Worm (Caenorhabditis elegans): Measurements from ENCODE around the gene nhr-255.

The nhr-255 gene

DNA sequence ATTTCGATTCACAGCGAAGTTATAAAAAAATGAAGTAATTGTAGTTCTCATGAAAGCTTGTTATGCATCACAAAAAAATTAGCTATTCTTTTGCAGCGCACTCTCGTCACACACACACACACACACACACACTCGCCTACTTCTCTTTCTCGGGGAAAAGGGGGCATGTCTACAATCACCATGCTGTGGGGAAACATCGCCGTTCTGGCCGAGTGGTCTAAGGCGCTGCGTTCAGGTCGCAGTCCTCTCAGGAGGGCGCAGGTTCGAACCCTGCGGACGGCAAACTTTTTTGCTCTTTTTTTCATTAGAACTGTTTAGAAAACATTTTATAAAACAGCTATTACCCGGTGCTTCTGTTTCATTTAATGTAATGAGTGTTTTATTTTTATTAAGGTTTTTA is 558 bp upstream of the nhr-255 start (continued):
- peak; percentile 95 for TF ChIP-seq sdc-2 (tag; optimal IDR thresholded peaks at IDR 0.05)
- TF ChIP-seq ceh-24 (tag; optimal IDR thresholded peaks at IDR 0.05) = peak; percentile 71
- TF ChIP-seq K02D7.2 (tag; optimal IDR thresholded peaks at IDR 0.05) = peak; percentile 86
- peak; percentile 80 for TF ChIP-seq fax-1 (tag; optimal IDR thresholded peaks at IDR 0.05)
- TF ChIP-seq T23F11.4 (GFP tag; optimal IDR thresholded peaks at IDR 0.05) = peak; percentile 90
- TF ChIP-seq zip-5 (tag; optimal IDR thresholded peaks at IDR 0.05) = peak; percentile 69
- TF ChIP-seq ceh-22 (tag; optimal IDR thresholded peaks at IDR 0.05) = no peak
- peak; percentile 74 for TF ChIP-seq nfya-1 (tag; optimal IDR thresholded peaks at IDR 0.05)
- no peak for TF ChIP-seq elt-4 (tag; optimal IDR thresholded peaks at IDR 0.05)
- peak; percentile 55 for TF ChIP-seq hlh-30 (tag; optimal IDR thresholded peaks at IDR 0.05; ENCODE audit: insufficient read depth)
- TF ChIP-seq ceh-48 (tag; optimal IDR thresholded peaks at IDR 0.05) = peak; percentile 78
- TF ChIP-seq pha-4 (tag; optimal IDR thresholded peaks at IDR 0.05) = no peak
- peak; percentile 48 for TF ChIP-seq ets-4 (tag; optimal IDR thresholded peaks at IDR 0.05)
- peak; percentile 86 for TF ChIP-seq eyg-1 (tag; optimal IDR thresholded peaks at IDR 0.05)
- TF ChIP-seq unc-3 (GFP tag; conservative IDR thresholded peaks at IDR 0.05) = peak; percentile 92
- TF ChIP-seq unc-3 (tag; optimal IDR thresholded peaks at IDR 0.05) = peak; percentile 88
- peak; percentile 92 for TF ChIP-seq ztf-16 (tag; optimal IDR thresholded peaks at IDR 0.05)
- TF ChIP-seq ama-1 (optimal IDR thresholded peaks at IDR 0.05) = no peak
- TF ChIP-seq ahr-1 (tag; optimal IDR thresholded peaks at IDR 0.05) = peak; percentile 72
- TF ChIP-seq tbx-2 (tag; optimal IDR thresholded peaks at IDR 0.05) = peak; percentile 86
- TF ChIP-seq unc-42 (tag; optimal IDR thresholded peaks at IDR 0.05) = peak; percentile 18
- peak; percentile 58 for TF ChIP-seq dmd-4 (tag; optimal IDR thresholded peaks at IDR 0.05; ENCODE audit: borderline replicate concordance)

DNA sequence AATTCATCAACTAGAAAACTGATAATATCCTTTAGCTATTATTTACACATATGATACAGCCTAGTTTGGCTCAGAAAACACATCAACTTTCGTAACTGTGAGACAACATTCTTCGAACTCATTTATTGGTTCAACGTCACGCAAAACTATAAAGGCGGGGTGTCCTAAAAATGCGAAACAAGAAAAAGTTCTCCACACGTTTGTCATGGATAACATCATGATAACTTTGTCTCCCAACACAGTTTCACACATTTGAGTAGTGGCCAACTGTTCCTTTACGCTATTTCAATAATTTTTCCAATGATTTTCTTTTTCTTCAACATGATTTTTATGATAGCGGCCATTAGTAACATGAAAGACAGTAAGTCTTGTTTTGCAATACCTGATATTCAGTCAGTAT is 4.3 kb downstream of the nhr-255 start, which contains the start of gene srxa-9:
Gene srxa-9 (plus strand): TSS at position 301 of the 400 bp plus-strand sequence.
- no peak for TF ChIP-seq hlh-8 (tag; optimal IDR thresholded peaks at IDR 0.05)
- TF ChIP-seq che-1 (tag; optimal IDR thresholded peaks at IDR 0.05) = no peak
- TF ChIP-seq ttx-3 (tag; optimal IDR thresholded peaks at IDR 0.05) = no peak
- no peak for TF ChIP-seq Y22D7AL.16 (tag; optimal IDR thresholded peaks at IDR 0.05)
- TF ChIP-seq sox-2 (GFP tag; IDR thresholded peaks at IDR 0.05) = no peak
- no peak for TF ChIP-seq ceh-9 (tag; optimal IDR thresholded peaks at IDR 0.05)
- no peak for TF ChIP-seq K09A11.1 (tag; optimal IDR thresholded peaks at IDR 0.05; ENCODE audit: insufficient read depth)
- no peak for TF ChIP-seq hlh-30 (tag; optimal IDR thresholded peaks at IDR 0.05; ENCODE audit: insufficient read depth)
- TF ChIP-seq madf-2 (tag; optimal IDR thresholded peaks at IDR 0.05) = no peak
- TF ChIP-seq pat-9 (tag; optimal IDR thresholded peaks at IDR 0.05) = no peak
- no peak for TF ChIP-seq fkh-10 (GFP tag; optimal IDR thresholded peaks at IDR 0.05)
- no peak for TF ChIP-seq nfya-1 (tag; optimal IDR thresholded peaks at IDR 0.05)
- TF ChIP-seq eyg-1 (tag; optimal IDR thresholded peaks at IDR 0.05) = no peak
- TF ChIP-seq ceh-18 (tag; optimal IDR thresholded peaks at IDR 0.05) = no peak
- no peak for TF ChIP-seq npax-4 (tag; optimal IDR thresholded peaks at IDR 0.05)

DNA sequence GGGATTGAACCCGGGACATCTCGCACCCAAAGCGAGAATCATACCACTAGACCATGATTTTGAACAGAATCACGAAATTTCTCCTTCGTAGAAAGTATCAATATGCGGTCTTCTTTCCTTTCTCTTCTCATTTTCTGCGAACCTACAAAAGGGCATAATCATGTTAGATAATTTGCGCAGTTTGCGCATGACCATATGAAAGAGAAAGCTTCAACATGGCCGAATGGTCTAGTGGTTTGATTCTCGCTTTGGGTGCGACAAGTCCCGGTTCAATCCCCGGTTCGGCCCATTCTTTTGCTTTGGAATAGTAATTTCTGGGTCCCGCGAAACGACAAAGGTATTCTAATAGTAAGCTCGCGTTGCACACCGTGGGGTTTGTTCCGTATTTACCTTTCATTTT is 5.4 kb downstream of the nhr-255 start:
- no peak for TF ChIP-seq nfya-1 (tag; optimal IDR thresholded peaks at IDR 0.05)
- no peak for TF ChIP-seq mec-3 (tag; optimal IDR thresholded peaks at IDR 0.05; ENCODE audit: borderline replicate concordance)
- no peak for TF ChIP-seq syd-9 (tag; optimal IDR thresholded peaks at IDR 0.05)
- no peak for TF ChIP-seq sdc-2 (tag; optimal IDR thresholded peaks at IDR 0.05)
- no peak for TF ChIP-seq gmeb-2 (tag; optimal IDR thresholded peaks at IDR 0.05)

- no peak for TF ChIP-seq ceh-48 (tag; optimal IDR thresholded peaks at IDR 0.05)
- TF ChIP-seq ceh-31 (tag; optimal IDR thresholded peaks at IDR 0.05) = no peak
- TF ChIP-seq sdc-2 (tag; optimal IDR thresholded peaks at IDR 0.05) = no peak
- no peak for TF ChIP-seq nfya-1 (tag; optimal IDR thresholded peaks at IDR 0.05)
- TF ChIP-seq tbx-2 (tag; optimal IDR thresholded peaks at IDR 0.05) = no peak
- TF ChIP-seq lim-6 (tag; optimal IDR thresholded peaks at IDR 0.05) = no peak
- TF ChIP-seq unc-42 (tag; optimal IDR thresholded peaks at IDR 0.05) = no peak
- TF ChIP-seq npax-4 (tag; optimal IDR thresholded peaks at IDR 0.05) = no peak
- no peak for TF ChIP-seq fkh-6 (tag; optimal IDR thresholded peaks at IDR 0.05)
- TF ChIP-seq che-1 (tag; optimal IDR thresholded peaks at IDR 0.05) = no peak
- TF ChIP-seq C08G9.2 (tag; optimal IDR thresholded peaks at IDR 0.05) = no peak
- TF ChIP-seq syd-9 (tag; optimal IDR thresholded peaks at IDR 0.05) = no peak
- TF ChIP-seq fkh-10 (GFP tag; optimal IDR thresholded peaks at IDR 0.05) = no peak
- no peak for TF ChIP-seq ahr-1 (tag; optimal IDR thresholded peaks at IDR 0.05)
- no peak for TF ChIP-seq ceh-14 (tag; optimal IDR thresholded peaks at IDR 0.05)
- no peak for TF ChIP-seq elt-2 (tag; optimal IDR thresholded peaks at IDR 0.05)
- no peak for TF ChIP-seq nhr-11 (tag; optimal IDR thresholded peaks at IDR 0.05)
- TF ChIP-seq gmeb-2 (tag; optimal IDR thresholded peaks at IDR 0.05) = no peak
- TF ChIP-seq ceh-19 (GFP tag; optimal IDR thresholded peaks at IDR 0.05) = no peak
These were observed 8.8 kb downstream of the nhr-255 start for ce11 chrX:15751245-15751644.
